Worm (Caenorhabditis elegans) whole organism, L2 larva: ENCODE data around the gene C46C2.6.
"Not testable (repeated sequence)": the region's sequence is repeated elsewhere in the genome, so short reads cannot be mapped to it uniquely, and the experiment has no call there.

Experiments used
- C34F6.9 ChIP-seq: fragments of 150-350 bp; optimal IDR thresholded peaks from 2 replicates; lab custom pipeline; 2014; ENCODE audit warnings: missing biosample characterization, missing genetic modification characterization
- Y55F3AM.14 ChIP-seq: fragments of 200-800 bp; sonication (Bioruptor generic); optimal IDR thresholded peaks from 2 replicates; lab custom pipeline; 2018; ENCODE audit warnings: mild to moderate bottlenecking, missing genetic modification characterization, missing compliant biosample characterization
- ZK546.5 ChIP-seq: sonication (generic microtip); optimal IDR thresholded peaks from 2 replicates; lab custom pipeline; 2017; ENCODE audit warnings: missing biosample characterization, missing genetic modification characterization
- alr-1 ChIP-seq: fragments of 150-350 bp; optimal IDR thresholded peaks from 2 replicates; lab custom pipeline; 2014; ENCODE audit warnings: missing biosample characterization, missing genetic modification characterization
- aly-2 ChIP-seq: fragments of 150-350 bp; optimal IDR thresholded peaks from 2 replicates; lab custom pipeline; 2014; ENCODE audit warnings: missing biosample characterization, missing genetic modification characterization
- ama-1 ChIP-seq: fragments of 150-350 bp; optimal IDR thresholded peaks from 2 replicates; lab custom pipeline; 2018; ENCODE audit warnings: inconsistent platforms
- blmp-1 ChIP-seq: sonication (generic microtip); optimal IDR thresholded peaks from 2 replicates; lab custom pipeline; 2017; ENCODE audit warnings: missing genetic modification characterization, mild to moderate bottlenecking, missing compliant biosample characterization, antibody characterized with exemption, moderate library complexity; ENCODE audit not compliant: insufficient read depth
- ceh-16 ChIP-seq: fragments of 150-350 bp; optimal IDR thresholded peaks from 2 replicates; lab custom pipeline; 2014; ENCODE audit warnings: missing biosample characterization, missing genetic modification characterization
- ceh-82 ChIP-seq: fragments of 150-350 bp; optimal IDR thresholded peaks from 2 replicates; lab custom pipeline; 2014; ENCODE audit warnings: missing biosample characterization, missing genetic modification characterization
- dmd-4 ChIP-seq: sonication (generic microtip); optimal IDR thresholded peaks from 2 replicates; lab custom pipeline; 2017; ENCODE audit warnings: missing biosample characterization, missing genetic modification characterization
- egl-27 ChIP-seq: sonication (generic microtip); optimal IDR thresholded peaks from 3 replicates; lab custom pipeline; 2017; ENCODE audit warnings: missing biosample characterization, missing genetic modification reagents, missing genetic modification characterization
- elt-1 ChIP-seq: fragments of 150-350 bp; optimal IDR thresholded peaks from 2 replicates; lab custom pipeline; 2014; ENCODE audit warnings: missing biosample characterization, missing genetic modification characterization
- elt-3 ChIP-seq: sonication (generic microtip); optimal IDR thresholded peaks from 2 replicates; lab custom pipeline; 2017; ENCODE audit warnings: missing biosample characterization, missing genetic modification characterization
- gmeb-1 ChIP-seq: fragments of 150-350 bp; optimal IDR thresholded peaks from 2 replicates; lab custom pipeline; 2014; ENCODE audit warnings: missing biosample characterization, missing genetic modification characterization
- lin-13 ChIP-seq: fragments of 150-350 bp; optimal IDR thresholded peaks from 2 replicates; lab custom pipeline; 2014; ENCODE audit warnings: missing biosample characterization, missing genetic modification reagents, missing genetic modification characterization
- lsy-2 ChIP-seq, 2 experiments: fragments of 150-350 bp in 1 of 2; sonication (generic microtip) in 1 of 2; optimal IDR thresholded peaks; 2 replicates each; lab custom pipeline; 2014 to 2017; ENCODE audit warnings: missing biosample characterization in 2 of 2, missing genetic modification characterization in 2 of 2
- mab-5 ChIP-seq: fragments of 150-350 bp; optimal IDR thresholded peaks from 2 replicates; lab custom pipeline; 2014; ENCODE audit warnings: missing biosample characterization, missing genetic modification characterization
- mdl-1 ChIP-seq, 2 experiments: fragments of 150-350 bp in 1 of 2; sonication (generic microtip) in 1 of 2; optimal IDR thresholded peaks; 2 replicates each; lab custom pipeline; 2017; ENCODE audit warnings: missing biosample characterization in 2 of 2, missing genetic modification characterization in 2 of 2
- nhr-10 ChIP-seq: sonication (generic microtip); optimal IDR thresholded peaks from 2 replicates; lab custom pipeline; 2017; ENCODE audit warnings: missing biosample characterization, missing genetic modification characterization
- nhr-11 ChIP-seq: fragments of 150-350 bp; optimal IDR thresholded peaks from 2 replicates; lab custom pipeline; 2014; ENCODE audit warnings: missing biosample characterization, missing genetic modification characterization
- nhr-129 ChIP-seq: fragments of 150-350 bp; optimal IDR thresholded peaks from 2 replicates; lab custom pipeline; 2014; ENCODE audit warnings: missing biosample characterization, missing genetic modification characterization
- nhr-21 ChIP-seq: fragments of 150-350 bp; optimal IDR thresholded peaks from 2 replicates; lab custom pipeline; 2014; ENCODE audit warnings: missing biosample characterization, missing genetic modification characterization
- nhr-23 ChIP-seq: fragments of 150-350 bp; optimal IDR thresholded peaks from 2 replicates; lab custom pipeline; 2014; ENCODE audit warnings: missing biosample characterization, missing genetic modification reagents, missing genetic modification characterization
- nhr-237 ChIP-seq: fragments of 150-350 bp; optimal IDR thresholded peaks from 2 replicates; lab custom pipeline; 2014; ENCODE audit warnings: missing biosample characterization, missing genetic modification characterization
- nhr-25 ChIP-seq: fragments of 150-350 bp; sonication (generic microtip); optimal IDR thresholded peaks from 3 replicates; lab custom pipeline; 2014; ENCODE audit warnings: missing biosample characterization, missing genetic modification characterization
- nhr-6 ChIP-seq: fragments of 150-350 bp; optimal IDR thresholded peaks from 2 replicates; lab custom pipeline; 2014; ENCODE audit warnings: missing biosample characterization, missing genetic modification characterization
- nhr-77 ChIP-seq: fragments of 150-350 bp; optimal IDR thresholded peaks from 2 replicates; lab custom pipeline; 2014; ENCODE audit warnings: missing biosample characterization, missing genetic modification characterization
- sem-4 ChIP-seq: fragments of 150-350 bp; optimal IDR thresholded peaks from 2 replicates; lab custom pipeline; 2014; ENCODE audit warnings: missing biosample characterization, missing genetic modification reagents, missing genetic modification characterization
- skn-1 ChIP-seq: sonication (generic microtip); optimal IDR thresholded peaks from 2 replicates; lab custom pipeline; 2017; ENCODE audit warnings: missing biosample characterization, missing genetic modification characterization
- sma-3 ChIP-seq: sonication (generic microtip); optimal IDR thresholded peaks from 2 replicates; lab custom pipeline; 2016; ENCODE audit warnings: missing genetic modification reagents, missing genetic modification characterization, missing compliant biosample characterization
- sma-9 ChIP-seq, 2 experiments: fragments of 150-350 bp in 1 of 2; sonication (generic microtip) in 1 of 2; optimal IDR thresholded peaks; 2 replicates each; lab custom pipeline; 2014 to 2016; ENCODE audit warnings: missing genetic modification characterization in 2 of 2, mild to moderate bottlenecking in 1 of 2, missing biosample characterization in 1 of 2, missing compliant biosample characterization in 1 of 2, missing genetic modification reagents in 1 of 2, moderate library complexity in 1 of 2
- unc-39 ChIP-seq: fragments of 150-350 bp; optimal IDR thresholded peaks from 2 replicates; lab custom pipeline; 2014; ENCODE audit warnings: missing biosample characterization, missing genetic modification characterization
- unc-55 ChIP-seq: fragments of 150-350 bp; sonication (generic microtip); optimal IDR thresholded peaks from 3 replicates; lab custom pipeline; 2014; ENCODE audit warnings: missing biosample characterization, missing genetic modification reagents, missing genetic modification characterization
- ztf-11 ChIP-seq: sonication (generic microtip); optimal IDR thresholded peaks from 2 replicates; lab custom pipeline; 2017; ENCODE audit warnings: missing biosample characterization, missing genetic modification characterization

The C46C2.6 gene

DNA sequence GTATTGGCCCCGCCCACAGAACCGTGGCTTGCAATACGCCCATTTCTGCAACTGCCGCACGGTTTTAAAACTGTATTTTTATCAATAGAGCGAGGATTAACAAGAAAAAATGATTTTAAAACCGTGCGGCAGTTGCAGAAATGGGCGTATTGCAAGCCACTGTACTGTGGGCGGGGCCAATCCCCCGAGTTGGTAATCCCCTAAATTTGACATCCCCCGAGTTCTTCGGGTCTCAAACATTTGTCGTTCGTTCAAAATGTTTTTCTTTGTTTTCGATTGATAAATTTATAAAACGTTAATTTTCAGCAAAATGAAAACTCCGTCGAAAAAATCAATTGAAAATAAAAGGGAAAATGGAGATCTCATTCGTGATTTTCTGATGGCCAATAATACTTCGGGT is 37.0 kb downstream of the C46C2.6 start, which contains the start of gene Y11D7A.7:
TSS of gene Y11D7A.7 (plus strand) at position 301 of the 400 bp plus-strand sequence.
- not testable (repeated sequence) for TF ChIP-seq ZK546.5, unc-39, nhr-25 (tag; lab: Kevin White, UChicago)

DNA sequence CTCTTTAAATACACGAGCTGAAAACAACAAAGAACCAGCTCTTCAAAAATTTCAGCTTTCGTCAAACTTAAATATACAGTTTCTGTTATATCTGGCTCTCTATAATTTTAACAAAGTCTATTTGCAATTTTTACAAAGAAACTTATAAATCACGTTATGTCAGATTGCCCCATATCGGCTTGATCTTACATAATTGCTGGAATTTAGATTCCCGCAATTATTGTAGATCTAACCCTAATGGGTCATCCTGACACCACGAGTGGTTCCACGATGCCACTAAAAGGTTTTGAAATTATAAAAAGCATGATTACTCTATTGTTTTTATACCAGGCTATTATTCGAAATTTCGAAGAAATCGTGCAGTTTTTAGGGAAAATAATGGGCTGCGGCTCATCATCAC is 38.9 kb downstream of the C46C2.6 start, which contains the start of gene Y11D7A.8:
TSS of gene Y11D7A.8 (plus strand) at position 301 of the 400 bp plus-strand sequence.
- no peak for TF ChIP-seq ztf-11
- TF ChIP-seq ZK546.5 (tag; lab: Kevin White, UChicago) = no peak
- TF ChIP-seq sma-3 (GFP tag; lab: Kevin White, UChicago) = no peak
- TF ChIP-seq dmd-4 (tag; lab: Kevin White, UChicago) = no peak

DNA sequence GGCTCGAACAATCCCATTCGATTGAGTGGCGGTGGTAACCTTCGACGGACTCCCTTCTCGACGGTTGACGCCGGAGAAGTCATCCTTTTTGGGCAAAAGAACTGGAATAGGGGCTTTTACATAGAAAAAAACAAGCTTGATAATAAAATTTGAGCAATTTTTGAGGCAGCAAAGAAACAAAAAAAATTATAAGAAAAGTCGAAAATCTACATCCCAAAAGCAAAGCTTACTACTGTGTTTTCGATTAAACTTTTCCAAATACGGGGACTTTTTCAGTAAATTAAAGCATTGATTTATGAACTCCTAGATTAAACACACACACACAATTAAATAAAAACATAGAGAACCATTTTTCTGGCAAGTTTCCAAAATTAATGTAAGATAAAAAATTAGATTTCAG is 43.8 kb downstream of the C46C2.6 start, which contains the start of gene Y11D7A.9:
TSS of gene Y11D7A.9 (minus strand) at position 101 of the 400 bp plus-strand sequence.
- TF ChIP-seq alr-1 (tag; lab: Kevin White, UChicago) (no peak), nhr-23 (tag; lab: Kevin White, UChicago) (no peak), nhr-11 (tag; lab: Kevin White, UChicago) (no peak), lsy-2 (tag; optimal IDR thresholded peaks at IDR 0.05; lab: Kevin White, UChicago) (no peak), lin-13 (GFP tag; lab: Kevin White, UChicago) (no peak), elt-3 (tag; lab: Kevin White, UChicago) (no peak)

DNA sequence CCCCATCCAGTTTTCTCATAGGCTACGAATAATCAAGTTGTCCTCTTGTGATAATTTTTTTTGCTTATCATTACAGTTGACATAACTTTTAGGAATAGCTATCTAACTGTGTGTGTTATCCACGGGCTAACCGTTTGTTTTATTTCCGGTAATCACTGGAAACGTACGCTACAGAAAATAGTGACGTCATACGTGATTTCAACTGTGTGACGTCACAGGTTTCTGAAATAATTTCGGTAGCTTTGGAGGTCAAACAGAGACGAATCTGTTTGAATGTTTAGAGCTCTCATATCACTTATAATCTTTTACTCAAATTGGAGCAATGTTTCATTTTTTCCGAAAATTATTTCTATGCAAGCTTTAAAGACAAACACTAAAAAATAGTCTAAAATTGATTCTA is 44.6 kb downstream of the C46C2.6 start:
- TF ChIP-seq nhr-21 (tag; lab: Kevin White, UChicago) (no peak), ama-1 (lab: Kevin White, UChicago) (no peak), skn-1 (no peak), egl-27 (tag; lab: Kevin White, UChicago) (no peak), alr-1 (tag; lab: Kevin White, UChicago) (no peak), unc-55 (GFP tag; lab: Kevin White, UChicago) (no peak), mab-5 (tag; lab: Kevin White, UChicago) (no peak)

DNA sequence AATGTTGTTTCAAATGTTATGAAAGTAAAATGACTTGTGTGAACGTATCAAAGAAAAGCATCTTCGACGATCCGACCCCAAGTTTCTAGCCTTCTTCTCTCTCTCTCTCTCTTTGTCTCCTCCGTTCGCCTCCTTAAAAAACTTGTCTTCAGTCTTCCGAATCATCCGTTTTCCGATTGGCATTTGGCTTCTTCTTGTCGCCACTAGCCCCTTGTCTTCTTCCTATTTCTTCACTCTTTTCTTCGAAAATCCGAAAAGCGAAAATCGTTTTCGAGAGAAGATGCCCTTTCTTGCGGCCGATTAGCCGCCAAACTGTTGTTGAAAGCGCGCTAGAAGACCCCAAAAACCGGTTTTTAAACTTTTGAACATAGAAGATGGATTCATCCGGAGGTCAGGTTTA is 46.3 kb downstream of the C46C2.6 start:
- TF ChIP-seq ama-1 (lab: Kevin White, UChicago) (peak; percentile 44), ztf-11 (no peak), lin-13 (GFP tag; lab: Kevin White, UChicago) (no peak), gmeb-1 (no peak), sem-4 (tag; lab: Kevin White, UChicago) (peak; percentile 9), nhr-21 (tag; lab: Kevin White, UChicago) (peak; percentile 50)

DNA sequence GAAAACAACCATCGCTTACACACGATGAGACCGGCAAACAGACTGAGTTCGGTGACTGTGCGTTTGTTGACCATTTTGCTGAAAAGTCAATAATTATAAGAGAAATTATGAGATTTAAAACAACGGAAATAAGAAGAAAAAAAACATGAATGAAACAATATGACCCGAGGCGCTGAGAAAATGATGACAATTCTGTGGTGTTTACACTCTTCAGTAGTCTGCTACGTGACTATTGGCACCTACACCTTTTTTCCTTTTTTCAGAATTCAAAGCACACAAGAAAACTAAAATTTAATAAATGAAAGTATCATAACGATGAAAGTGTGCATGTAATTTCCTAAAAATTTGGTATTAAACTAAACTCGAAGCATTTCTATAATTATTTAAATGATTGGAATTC is 47.5 kb downstream of the C46C2.6 start, which contains the start of gene Y11D7A.10:
TSS of gene Y11D7A.10 (minus strand) at position 82 of the 400 bp plus-strand sequence.
- no peak for TF ChIP-seq lin-13 (GFP tag; lab: Kevin White, UChicago)
- TF ChIP-seq skn-1 = peak; percentile 80

DNA sequence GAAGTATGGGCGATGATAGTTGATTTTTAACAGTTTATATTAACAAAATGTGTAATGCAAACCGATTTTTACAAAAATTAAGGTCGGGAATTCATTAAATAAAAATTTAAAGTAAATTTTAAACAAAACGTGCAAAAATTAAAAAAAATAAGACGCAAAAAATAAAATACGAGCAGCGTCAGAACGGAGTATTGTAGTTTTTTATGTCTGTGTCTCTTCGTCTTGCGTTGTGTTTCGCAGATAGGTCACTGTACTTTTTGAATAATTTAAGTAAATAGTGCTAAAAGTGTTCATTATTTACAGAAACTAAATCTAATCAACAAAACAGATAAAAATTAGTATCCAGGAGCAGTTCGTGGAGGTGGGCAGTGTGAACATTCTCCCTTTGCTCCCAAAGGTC is 48.1 kb downstream of the C46C2.6 start:
- TF ChIP-seq nhr-10 (tag; lab: Kevin White, UChicago) = no peak
- no peak for TF ChIP-seq nhr-77 (tag; lab: Kevin White, UChicago)
- no peak for TF ChIP-seq aly-2 (tag; lab: Kevin White, UChicago)
- TF ChIP-seq mab-5 (tag; lab: Kevin White, UChicago) = no peak
- no peak for TF ChIP-seq ceh-82 (tag; lab: Kevin White, UChicago)
- no peak for TF ChIP-seq ama-1 (lab: Kevin White, UChicago)
- peak; percentile 2 for TF ChIP-seq nhr-129 (tag; lab: Kevin White, UChicago)
- TF ChIP-seq elt-1 (tag; lab: Kevin White, UChicago) = no peak
- no peak for TF ChIP-seq blmp-1 (tag; lab: Kevin White, UChicago)
- no peak for TF ChIP-seq Y55F3AM.14 (GFP tag; lab: Kevin White, UChicago)
- no peak for TF ChIP-seq sma-3 (GFP tag; lab: Kevin White, UChicago)
- no peak for TF ChIP-seq mdl-1 (tag; optimal IDR thresholded peaks at IDR 0.05; lab: Kevin White, UChicago)
- no peak for TF ChIP-seq nhr-237
- TF ChIP-seq dmd-4 (tag; lab: Kevin White, UChicago) = no peak
- TF ChIP-seq nhr-6 (tag; lab: Kevin White, UChicago) = no peak
- peak; percentile 66 for TF ChIP-seq C34F6.9 (tag; lab: Kevin White, UChicago)
- TF ChIP-seq unc-55 (GFP tag; lab: Kevin White, UChicago) = peak; percentile 60
- TF ChIP-seq ceh-16 (tag; lab: Kevin White, UChicago) = no peak
- peak; percentile 15 for TF ChIP-seq sma-9 (GFP tag; optimal IDR thresholded peaks at IDR 0.05; lab: Kevin White, UChicago)
- TF ChIP-seq sma-9 (tag; optimal IDR thresholded peaks at IDR 0.05; lab: Kevin White, UChicago) = no peak
- TF ChIP-seq gmeb-1 = peak; percentile 44
